Fruit fly (Drosophila melanogaster) whole organism, wandering third instar larva: Measurements from ENCODE around the gene CG15449.
A peak's percentile ranks its signal among the peaks of the same experiment; 100 is the strongest.

Experiments
- Abd-B ChIP-seq: fragments of >200 bp; optimal IDR thresholded peaks from 2 replicates; lab custom pipeline; 2017; ENCODE audit warnings: missing biosample characterization, missing genetic modification characterization
- Dfd ChIP-seq: fragments of >200 bp; optimal IDR thresholded peaks from 2 replicates; lab custom pipeline; 2017; ENCODE audit warnings: missing biosample characterization, missing genetic modification characterization
- lola ChIP-seq: fragments of >200 bp; optimal IDR thresholded peaks from 2 replicates; lab custom pipeline; 2017; ENCODE audit warnings: missing biosample characterization, missing genetic modification characterization
- pan ChIP-seq: fragments of >200 bp; optimal IDR thresholded peaks from 2 replicates; lab custom pipeline; 2017
- rgr ChIP-seq: fragments of 200-800 bp; sonication (Bioruptor generic); optimal IDR thresholded peaks from 3 replicates; lab custom pipeline; 2016; ENCODE audit warnings: missing biosample characterization, mild to moderate bottlenecking, missing genetic modification characterization

DNA sequence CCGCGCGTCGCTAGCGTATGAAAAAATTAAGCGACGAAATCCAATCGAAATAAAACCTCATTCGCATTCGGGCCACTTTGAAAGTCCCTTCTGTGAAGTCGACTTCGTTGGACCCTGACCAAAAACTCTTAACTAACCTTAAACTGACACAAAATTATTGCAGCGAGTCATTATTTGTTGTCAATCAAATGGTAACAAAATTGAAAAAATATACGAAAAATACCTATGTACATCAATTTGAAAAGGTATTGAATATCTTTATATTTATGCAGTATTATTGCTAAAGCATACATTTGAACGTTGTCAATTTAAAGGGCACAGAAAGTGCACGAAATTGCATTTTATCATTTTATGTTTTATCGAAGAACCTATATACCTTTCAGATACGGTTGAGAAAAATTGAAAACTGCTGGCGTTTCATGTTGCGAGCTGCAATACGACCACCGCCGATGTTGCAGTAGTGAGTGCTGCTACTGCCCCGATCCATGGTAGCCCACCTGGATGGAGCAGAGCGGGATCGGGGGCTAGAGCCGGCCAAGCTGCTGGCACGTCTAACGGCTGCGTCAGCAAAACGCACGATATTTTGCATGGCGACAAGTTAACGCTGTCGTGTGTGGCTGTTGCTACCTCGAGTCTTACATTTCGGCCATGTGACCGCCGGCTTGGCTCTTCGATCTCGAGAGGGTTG, 33.4 kb upstream of the CG15449 start:
- no peak for TF ChIP-seq pan
- peak; percentile 3 for TF ChIP-seq rgr (GFP tag; lab: Kevin White, UChicago)
- no peak for TF ChIP-seq Dfd (GFP tag; lab: Kevin White, UChicago)
- TF ChIP-seq Abd-B (GFP tag; lab: Kevin White, UChicago): no peak
- no peak for TF ChIP-seq lola (GFP tag; lab: Kevin White, UChicago)
